Fruit fly (Drosophila melanogaster): Measurements from ENCODE around the gene Rnf146.
A peak's percentile ranks its signal among the peaks of the same experiment; 100 is the strongest.

- TF ChIP-seq svp (GFP tag) (no peak), Blimp-1 (GFP tag; optimal IDR thresholded peaks at IDR 0.05) (no peak), CG16779 (tag; optimal IDR thresholded peaks at IDR 0.05) (no peak), CG6276 (GFP tag; optimal IDR thresholded peaks at IDR 0.05) (no peak), Eip75B (GFP tag; optimal IDR thresholded peaks at IDR 0.05) (peak; percentile 8), CG9139 (GFP tag; optimal IDR thresholded peaks at IDR 0.05) (no peak), Hr4 (GFP tag; optimal IDR thresholded peaks at IDR 0.05) (no peak), CG34406 (GFP tag; optimal IDR thresholded peaks at IDR 0.05) (no peak), CG1621 (tag; optimal IDR thresholded peaks at IDR 0.05) (no peak), vri (GFP tag; optimal IDR thresholded peaks at IDR 0.05) (no peak), Lpt (GFP tag; optimal IDR thresholded peaks at IDR 0.05) (no peak), salr (GFP tag; optimal IDR thresholded peaks at IDR 0.05) (no peak), dac (GFP tag; optimal IDR thresholded peaks at IDR 0.05) (no peak), fkh (GFP tag; optimal IDR thresholded peaks at IDR 0.05) (peak; percentile 67)
These were observed 5.7 kb downstream of the Rnf146 start for dm6 chr3L:19636821-19637460.
